Worm (Caenorhabditis elegans) whole organism, young adult: ENCODE results near the gene ZK662.5.
A peak's percentile ranks its signal among the peaks of the same experiment; 100 is the strongest.

Experiments
- B0261.1 ChIP-seq: sonication (generic microtip); optimal IDR thresholded peaks from 2 replicates; lab custom pipeline; 2016; ENCODE audit warnings: mild to moderate bottlenecking, missing genetic modification characterization, moderate library complexity, missing compliant biosample characterization
- aptf-2 ChIP-seq: fragments of 200-800 bp; sonication (Bioruptor generic); conservative IDR thresholded peaks from 2 replicates; pipeline ENCODE4 v1.3.6; 2022; ENCODE audit warnings: missing genetic modification reagents, missing genetic modification characterization, missing compliant biosample characterization
- him-1 ChIP-seq: sonication (generic microtip); optimal IDR thresholded peaks from 2 replicates; lab custom pipeline; 2016; ENCODE audit warnings: missing genotype, missing genetic modification reagents, missing genetic modification characterization, missing compliant biosample characterization
- lin-26 ChIP-seq: fragments of 200-800 bp; sonication (Bioruptor generic); IDR thresholded peaks from 2 replicates; pipeline ENCODE4 v1.3.6; 2022; ENCODE audit warnings: missing genetic modification reagents, missing genetic modification characterization, missing compliant biosample characterization
- lsy-27 ChIP-seq: sonication (generic microtip); optimal IDR thresholded peaks from 2 replicates; lab custom pipeline; 2017; ENCODE audit warnings: missing genetic modification characterization, mild to moderate bottlenecking, missing compliant biosample characterization, antibody characterized with exemption, missing genotype, borderline replicate concordance; ENCODE audit not compliant: insufficient read depth
- snpc-1.3 ChIP-seq: sonication (generic microtip); optimal IDR thresholded peaks from 2 replicates; lab custom pipeline; 2017; ENCODE audit warnings: missing genetic modification characterization, mild to moderate bottlenecking, missing compliant biosample characterization, antibody characterized with exemption, moderate library complexity, missing genotype, missing genetic modification reagents; ENCODE audit not compliant: insufficient read depth
- zim-3 ChIP-seq: sonication (generic microtip); optimal IDR thresholded peaks from 2 replicates; lab custom pipeline; 2017; ENCODE audit warnings: mild to moderate bottlenecking, missing genetic modification characterization, moderate library complexity, missing compliant biosample characterization

ce11 chrX:15751245-15751644 lies 29.8 kb downstream of the ZK662.5 start:
- TF ChIP-seq aptf-2 (no peak), zim-3 (tag; lab: Kevin White, UChicago) (no peak), lsy-27 (tag; lab: Kevin White, UChicago) (no peak), B0261.1 (peak; percentile 55), lin-26 (GFP tag; lab: Robert Waterston, UW) (peak; percentile 77), him-1 (tag; lab: Kevin White, UChicago) (no peak), snpc-1.3 (no peak)
